Worm (Caenorhabditis elegans) whole organism, L1 larva: ENCODE data around the gene W03G1.5.

ENCODE experiments used
- C34B4.2 ChIP-seq: sonication (generic microtip); optimal IDR thresholded peaks from 2 replicates; lab custom pipeline; 2017; ENCODE audit warnings: mild to moderate bottlenecking, missing genetic modification characterization, missing compliant biosample characterization
- Y116A8C.19 ChIP-seq: sonication (generic microtip); optimal IDR thresholded peaks from 2 replicates; lab custom pipeline; 2016; ENCODE audit warnings: missing compliant biosample characterization, missing genetic modification characterization, borderline replicate concordance
- alr-1 ChIP-seq: fragments of 200-800 bp; sonication (Bioruptor generic); optimal IDR thresholded peaks from 2 replicates; lab custom pipeline; 2018; ENCODE audit warnings: borderline replicate concordance, mild to moderate bottlenecking, missing genetic modification characterization, missing compliant biosample characterization
- blmp-1 ChIP-seq: fragments of 150-350 bp; optimal IDR thresholded peaks from 2 replicates; lab custom pipeline; 2014; ENCODE audit warnings: missing biosample characterization, missing genetic modification characterization
- ceh-90 ChIP-seq: sonication (generic microtip); optimal IDR thresholded peaks from 2 replicates; lab custom pipeline; 2016; ENCODE audit warnings: missing genetic modification characterization, missing compliant biosample characterization
- ces-1 ChIP-seq: fragments of 150-350 bp; optimal IDR thresholded peaks from 2 replicates; lab custom pipeline; 2014; ENCODE audit warnings: missing biosample characterization, missing genetic modification reagents, missing genetic modification characterization
- dpl-1 ChIP-seq, 3 experiments: fragments of 150-350 bp in 2 of 3; sonication (generic microtip) in 1 of 3; optimal IDR thresholded peaks; 2 replicates each; lab custom pipeline; 2014 to 2017; ENCODE audit warnings: missing biosample characterization in 3 of 3, missing genetic modification characterization in 3 of 3, missing genetic modification reagents in 3 of 3
- egl-13 ChIP-seq: sonication (generic microtip); optimal IDR thresholded peaks from 2 replicates; lab custom pipeline; 2016; ENCODE audit warnings: missing genotype, missing genetic modification reagents, missing genetic modification characterization, missing compliant biosample characterization
- egl-27 ChIP-seq, 2 experiments: fragments of 150-350 bp in 1 of 2; sonication (generic microtip); optimal IDR thresholded peaks; 3 replicates each; lab custom pipeline; 2017 to 2018; ENCODE audit warnings: missing biosample characterization in 2 of 2, missing genetic modification characterization in 2 of 2, missing genetic modification reagents in 2 of 2
- ets-5 ChIP-seq: fragments of 200-800 bp; sonication (Bioruptor generic); IDR thresholded peaks from 2 replicates; pipeline ENCODE4 v1.3.6; 2022; ENCODE audit warnings: missing genetic modification characterization, missing compliant biosample characterization
- fkh-4 ChIP-seq: sonication (generic microtip); optimal IDR thresholded peaks from 2 replicates; lab custom pipeline; 2016; ENCODE audit warnings: missing compliant biosample characterization, missing genetic modification characterization, borderline replicate concordance
- fos-1 ChIP-seq: fragments of 150-350 bp; optimal IDR thresholded peaks from 2 replicates; lab custom pipeline; 2014; ENCODE audit warnings: missing biosample characterization, missing genetic modification characterization
- grh-1 ChIP-seq: fragments of 200-800 bp; sonication (Bioruptor generic); IDR thresholded peaks from 2 replicates; pipeline ENCODE4 v1.3.6; 2022; ENCODE audit warnings: missing genetic modification reagents, missing genetic modification characterization, missing compliant biosample characterization
- hlh-17 ChIP-seq: fragments of 200-800 bp; sonication (Bioruptor generic); optimal IDR thresholded peaks from 2 replicates; lab custom pipeline; 2018; ENCODE audit warnings: missing genetic modification characterization, mild to moderate bottlenecking, missing compliant biosample characterization, moderate library complexity, borderline replicate concordance
- hlh-4 ChIP-seq: sonication (generic microtip); optimal IDR thresholded peaks from 2 replicates; lab custom pipeline; 2016; ENCODE audit warnings: mild to moderate bottlenecking, missing genetic modification characterization, missing compliant biosample characterization
- hpl-2 ChIP-seq: fragments of 150-350 bp; optimal IDR thresholded peaks from 2 replicates; lab custom pipeline; 2014; ENCODE audit warnings: missing biosample characterization, missing genetic modification reagents, missing genetic modification characterization
- jun-1 ChIP-seq: fragments of 150-350 bp; optimal IDR thresholded peaks from 2 replicates; lab custom pipeline; 2014; ENCODE audit warnings: missing biosample characterization, missing genetic modification reagents, missing genetic modification characterization
- lin-14 ChIP-seq: fragments of 200-800 bp; sonication (Bioruptor generic); optimal IDR thresholded peaks from 2 replicates; lab custom pipeline; 2018; ENCODE audit warnings: mild to moderate bottlenecking, missing genetic modification characterization, moderate library complexity, missing compliant biosample characterization
- lin-39 ChIP-seq: fragments of 150-350 bp; optimal IDR thresholded peaks from 2 replicates; lab custom pipeline; 2014; ENCODE audit warnings: missing biosample characterization, missing genetic modification reagents, missing genetic modification characterization
- lsy-2 ChIP-seq, 2 experiments: fragments of 150-350 bp; optimal IDR thresholded peaks; 2 replicates each; lab custom pipeline; 2014; ENCODE audit warnings: missing biosample characterization in 2 of 2, missing genetic modification characterization in 2 of 2
- mef-2 ChIP-seq: fragments of 150-350 bp; optimal IDR thresholded peaks from 2 replicates; lab custom pipeline; 2014; ENCODE audit warnings: missing biosample characterization, missing genetic modification characterization
- mep-1 ChIP-seq: fragments of 150-350 bp; optimal IDR thresholded peaks from 2 replicates; lab custom pipeline; 2014; ENCODE audit warnings: missing biosample characterization, missing genetic modification characterization
- nhr-20 ChIP-seq: sonication (generic microtip); optimal IDR thresholded peaks from 2 replicates; lab custom pipeline; 2016; ENCODE audit warnings: mild to moderate bottlenecking, missing genetic modification characterization, missing compliant biosample characterization
- nhr-237 ChIP-seq: fragments of 150-350 bp; optimal IDR thresholded peaks from 2 replicates; lab custom pipeline; 2014; ENCODE audit warnings: missing biosample characterization, missing genetic modification characterization
- nhr-71 ChIP-seq: sonication (generic microtip); optimal IDR thresholded peaks from 2 replicates; lab custom pipeline; 2016; ENCODE audit warnings: mild to moderate bottlenecking, missing genetic modification characterization, moderate library complexity, missing compliant biosample characterization
- nhr-77 ChIP-seq: fragments of 150-350 bp; optimal IDR thresholded peaks from 2 replicates; lab custom pipeline; 2014; ENCODE audit warnings: missing biosample characterization, missing genetic modification characterization
- nhr-84 ChIP-seq: sonication (generic microtip); optimal IDR thresholded peaks from 2 replicates; lab custom pipeline; 2017; ENCODE audit warnings: missing biosample characterization, missing genetic modification characterization
- nhr-85 ChIP-seq: sonication (generic microtip); peaks from one replicate; lab custom pipeline; 2016; ENCODE audit warnings: missing genetic modification characterization, inconsistent platforms, missing compliant biosample characterization
- nhr-90 ChIP-seq: sonication (generic microtip); optimal IDR thresholded peaks from 2 replicates; lab custom pipeline; 2016; ENCODE audit warnings: mild to moderate bottlenecking, missing genetic modification characterization, missing compliant biosample characterization; ENCODE audit not compliant: poor library complexity
- pag-3 ChIP-seq: sonication (generic microtip); optimal IDR thresholded peaks from 2 replicates; lab custom pipeline; 2017; ENCODE audit warnings: missing genetic modification characterization, mild to moderate bottlenecking, missing compliant biosample characterization, antibody characterized with exemption, borderline replicate concordance; ENCODE audit not compliant: insufficient read depth
- pqm-1 ChIP-seq: sonication (generic microtip); optimal IDR thresholded peaks from 3 replicates; lab custom pipeline; 2017; ENCODE audit warnings: missing biosample characterization, missing genetic modification characterization
- rnt-1 ChIP-seq: sonication (generic microtip); optimal IDR thresholded peaks from 2 replicates; lab custom pipeline; 2016; ENCODE audit warnings: mild to moderate bottlenecking, missing genetic modification characterization, moderate library complexity, missing compliant biosample characterization
- sox-4 ChIP-seq: sonication (generic microtip); optimal IDR thresholded peaks from 2 replicates; lab custom pipeline; 2016; ENCODE audit warnings: missing genetic modification characterization, missing compliant biosample characterization
- sptf-1 ChIP-seq: fragments of 150-350 bp; optimal IDR thresholded peaks from 2 replicates; lab custom pipeline; 2014; ENCODE audit warnings: missing biosample characterization, missing genetic modification characterization
- sup-37 ChIP-seq: fragments of 200-800 bp; sonication (Bioruptor generic); optimal IDR thresholded peaks from 2 replicates; lab custom pipeline; 2018; ENCODE audit warnings: mild to moderate bottlenecking, missing genetic modification characterization, missing compliant biosample characterization
- tbx-2 ChIP-seq: sonication (generic microtip); optimal IDR thresholded peaks from 2 replicates; lab custom pipeline; 2016; ENCODE audit warnings: missing genetic modification characterization, missing compliant biosample characterization
- unc-62 ChIP-seq: fragments of 150-350 bp; optimal IDR thresholded peaks from 2 replicates; lab custom pipeline; 2014; ENCODE audit warnings: missing biosample characterization, missing genetic modification reagents, missing genetic modification characterization
- unc-86 ChIP-seq: sonication (generic microtip); optimal IDR thresholded peaks from 2 replicates; lab custom pipeline; 2016; ENCODE audit warnings: missing genetic modification characterization, missing compliant biosample characterization
- xbp-1 ChIP-seq: sonication (generic microtip); optimal IDR thresholded peaks from 2 replicates; lab custom pipeline; 2016; ENCODE audit warnings: missing genetic modification characterization, missing compliant biosample characterization
- zip-4 ChIP-seq: fragments of 200-800 bp; sonication (Bioruptor generic); optimal IDR thresholded peaks from 2 replicates; lab custom pipeline; 2018; ENCODE audit warnings: mild to moderate bottlenecking, missing genetic modification characterization, moderate library complexity, missing compliant biosample characterization
- ztf-4 ChIP-seq: fragments of 150-350 bp; optimal IDR thresholded peaks from 2 replicates; lab custom pipeline; 2014; ENCODE audit warnings: missing biosample characterization, missing genetic modification characterization

W03G1.5 gene

ce11 chrIV:497155-497554, 9.1 kb downstream of the W03G1.5 start:
- TF ChIP-seq xbp-1 (tag; lab: Kevin White, UChicago) (no peak), nhr-85 (tag; lab: Kevin White, UChicago) (peak; percentile 31), hlh-17 (GFP tag; lab: Kevin White, UChicago) (no peak), lin-39 (tag; lab: Kevin White, UChicago) (no peak), lin-14 (GFP tag; lab: Kevin White, UChicago) (no peak)

ce11 chrIV:484768-485167, 21.5 kb downstream of the W03G1.5 start:
- TF ChIP-seq egl-13 (no peak), nhr-71 (no peak), ces-1 (GFP tag; lab: Kevin White, UChicago) (no peak), zip-4 (GFP tag; lab: Kevin White, UChicago) (no peak), dpl-1 (GFP tag; optimal IDR thresholded peaks at IDR 0.05; lab: Kevin White, UChicago) (no peak), nhr-84 (tag; lab: Kevin White, UChicago) (no peak), nhr-20 (tag; lab: Kevin White, UChicago) (no peak), mep-1 (tag; lab: Kevin White, UChicago) (no peak), tbx-2 (tag; lab: Kevin White, UChicago) (no peak), nhr-77 (tag; lab: Kevin White, UChicago) (no peak), sox-4 (tag; lab: Kevin White, UChicago) (no peak), nhr-90 (tag; lab: Kevin White, UChicago) (no peak), sup-37 (GFP tag; lab: Kevin White, UChicago) (no peak), egl-27 (tag; optimal IDR thresholded peaks at IDR 0.05; lab: Kevin White, UChicago) (no peak), lsy-2 (tag; optimal IDR thresholded peaks at IDR 0.05; lab: Kevin White, UChicago) (no peak), alr-1 (no peak), fos-1 (tag; lab: Kevin White, UChicago) (no peak), C34B4.2 (tag; lab: Kevin White, UChicago) (no peak)

DNA sequence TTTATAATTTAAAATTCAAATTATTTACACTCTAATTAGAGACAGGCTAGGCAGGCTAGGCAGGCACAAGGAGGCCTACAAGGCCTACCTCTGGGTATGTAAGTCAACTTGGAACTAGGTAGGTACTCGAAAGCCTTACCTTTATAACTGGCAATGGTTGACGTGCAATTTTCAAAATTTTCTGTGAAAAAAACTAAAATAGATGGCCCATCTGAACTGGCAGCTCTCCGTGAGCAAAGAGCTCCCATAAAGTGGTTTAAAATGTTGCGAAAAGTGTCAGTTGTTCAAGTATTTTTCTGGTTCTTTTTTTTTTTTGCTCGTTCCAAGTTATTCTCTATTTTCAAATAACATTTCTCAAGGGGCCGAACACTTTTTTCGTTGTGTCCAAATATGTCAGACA, 22.3 kb downstream of the W03G1.5 start:
- TF ChIP-seq jun-1 (tag; lab: Kevin White, UChicago): no peak
- TF ChIP-seq unc-86 (tag; lab: Kevin White, UChicago): no peak
- TF ChIP-seq fkh-4: no peak
- TF ChIP-seq unc-62 (GFP tag; lab: Kevin White, UChicago): no peak
- TF ChIP-seq ets-5 (GFP tag; lab: Robert Waterston, UW): no peak
- TF ChIP-seq pqm-1 (tag; lab: Kevin White, UChicago): no peak
- no peak for TF ChIP-seq blmp-1
- no peak for TF ChIP-seq hpl-2 (GFP tag; lab: Kevin White, UChicago)
- TF ChIP-seq ceh-90 (tag; lab: Kevin White, UChicago): no peak
- TF ChIP-seq pag-3 (tag; lab: Kevin White, UChicago): no peak
- TF ChIP-seq hlh-4 (tag; lab: Kevin White, UChicago): no peak
- TF ChIP-seq ztf-4 (tag; lab: Kevin White, UChicago): no peak
- TF ChIP-seq nhr-90 (tag; lab: Kevin White, UChicago): no peak
- no peak for TF ChIP-seq nhr-237
- no peak for TF ChIP-seq Y116A8C.19 (tag; lab: Kevin White, UChicago)

- TF ChIP-seq rnt-1 (tag; lab: Kevin White, UChicago) (no peak), grh-1 (no peak), sptf-1 (tag; lab: Kevin White, UChicago) (no peak), mef-2 (tag; lab: Kevin White, UChicago) (no peak), lin-39 (tag; lab: Kevin White, UChicago) (no peak), C34B4.2 (tag; lab: Kevin White, UChicago) (no peak)
Measured at ce11 chrIV:481067-481466, 25.2 kb downstream of the W03G1.5 start, which contains the start of gene npr-37. Gene npr-37, minus strand, starts transcription at chrIV:481167.
